Worm (Caenorhabditis elegans): ENCODE data around the gene chil-26.

chil-26 gene

ce11 chrII:9481427-9481826 is 6.6 kb downstream of the chil-26 start:
- TF ChIP-seq pha-4 (tag; optimal IDR thresholded peaks at IDR 0.05) = peak; percentile 73
- TF ChIP-seq ceh-9 (tag; optimal IDR thresholded peaks at IDR 0.05) = no peak
- no peak for TF ChIP-seq ZK546.5 (tag; optimal IDR thresholded peaks at IDR 0.05)
- TF ChIP-seq hmg-11 (tag; optimal IDR thresholded peaks at IDR 0.05) = no peak

ce11 chrII:9482529-9482928 is 7.7 kb downstream of the chil-26 start:
- TF ChIP-seq pqm-1 (tag; optimal IDR thresholded peaks at IDR 0.05) (peak; percentile 33), elt-2 (tag; optimal IDR thresholded peaks at IDR 0.05) (peak; percentile 71), lin-15B (tag; optimal IDR thresholded peaks at IDR 0.05) (no peak), hmg-11 (tag; optimal IDR thresholded peaks at IDR 0.05) (no peak), nhr-28 (tag; optimal IDR thresholded peaks at IDR 0.05) (no peak), nhr-77 (tag; optimal IDR thresholded peaks at IDR 0.05) (no peak)

- peak; percentile 71 for TF ChIP-seq pqm-1 (tag; optimal IDR thresholded peaks at IDR 0.05)
- no peak for TF ChIP-seq sea-2 (GFP tag; optimal IDR thresholded peaks at IDR 0.05)
- peak; percentile 72 for TF ChIP-seq elt-2 (tag; optimal IDR thresholded peaks at IDR 0.05)
- TF ChIP-seq eor-1 (tag; optimal IDR thresholded peaks at IDR 0.05) = no peak
- no peak for TF ChIP-seq daf-12 (tag; optimal IDR thresholded peaks at IDR 0.05)
- peak; percentile 22 for TF ChIP-seq jun-1 (tag; optimal IDR thresholded peaks at IDR 0.05)
- no peak for TF ChIP-seq ceh-16 (tag; optimal IDR thresholded peaks at IDR 0.05)
These were observed 8.5 kb downstream of the chil-26 start for ce11 chrII:9483342-9483741.

ce11 chrII:9485081-9485730 is 10.4 kb downstream of the chil-26 start:
- no peak for TF ChIP-seq egl-5 (tag; optimal IDR thresholded peaks at IDR 0.05)
- TF ChIP-seq elt-2 (tag; optimal IDR thresholded peaks at IDR 0.05) = no peak
- TF ChIP-seq pha-4 (tag; optimal IDR thresholded peaks at IDR 0.05) = peak; percentile 91

ce11 chrII:9487337-9487950 is 12.6 kb downstream of the chil-26 start, which contains the start of gene T19H5.4:
Gene T19H5.4, minus strand, starts transcription at chrII:9487387.
- TF ChIP-seq nhr-25 (tag; optimal IDR thresholded peaks at IDR 0.05) = peak; percentile 11
- TF ChIP-seq snpc-4 (tag; optimal IDR thresholded peaks at IDR 0.05) = no peak
- peak; percentile 16 for TF ChIP-seq ama-1 (optimal IDR thresholded peaks at IDR 0.05)
- TF ChIP-seq lsy-12 (tag; optimal IDR thresholded peaks at IDR 0.05) = peak; percentile 14
- TF ChIP-seq zag-1 (tag; optimal IDR thresholded peaks at IDR 0.05) = no peak
- TF ChIP-seq ceh-9 (tag; optimal IDR thresholded peaks at IDR 0.05) = no peak
- TF ChIP-seq fkh-2 (tag; optimal IDR thresholded peaks at IDR 0.05) = no peak
- peak; percentile 31 for TF ChIP-seq jun-1 (tag; optimal IDR thresholded peaks at IDR 0.05)
- TF ChIP-seq daf-12 (tag; optimal IDR thresholded peaks at IDR 0.05) = no peak
- peak; percentile 82 for TF ChIP-seq elt-2 (tag; optimal IDR thresholded peaks at IDR 0.05)
- TF ChIP-seq sea-2 (GFP tag; optimal IDR thresholded peaks at IDR 0.05) = no peak
- peak in 1 of 3 experiments; percentile 39 for TF ChIP-seq elt-3 (tag; optimal IDR thresholded peaks at IDR 0.05)
- no peak for TF ChIP-seq ceh-16 (tag; optimal IDR thresholded peaks at IDR 0.05)
- TF ChIP-seq nhr-43 (tag; optimal IDR thresholded peaks at IDR 0.05; ENCODE audit: poor library complexity, severe bottlenecking) = peak; percentile 59
- TF ChIP-seq nfya-1 (tag; optimal IDR thresholded peaks at IDR 0.05; ENCODE audit: insufficient read depth) = peak; percentile 78
- TF ChIP-seq ceh-82 (tag; optimal IDR thresholded peaks at IDR 0.05) = no peak
- TF ChIP-seq mdl-1 (tag; optimal IDR thresholded peaks at IDR 0.05) = no peak
- TF ChIP-seq pha-4 (tag; optimal IDR thresholded peaks at IDR 0.05) = peak; percentile 64
- no peak for TF ChIP-seq aly-2 (tag; optimal IDR thresholded peaks at IDR 0.05)
- TF ChIP-seq lin-39 (tag; optimal IDR thresholded peaks at IDR 0.05) = no peak
- TF ChIP-seq unc-39 (tag; optimal IDR thresholded peaks at IDR 0.05) = no peak
- peak; percentile 34 for TF ChIP-seq pqm-1 (tag; optimal IDR thresholded peaks at IDR 0.05)
- TF ChIP-seq ZK546.5 (tag; optimal IDR thresholded peaks at IDR 0.05) = no peak
- TF ChIP-seq tbx-2 (tag; optimal IDR thresholded peaks at IDR 0.05) = peak; percentile 4

ce11 chrII:9489922-9490321 is 15.1 kb downstream of the chil-26 start:
- TF ChIP-seq zag-1 (tag; optimal IDR thresholded peaks at IDR 0.05) (no peak), nhr-77 (tag; optimal IDR thresholded peaks at IDR 0.05) (no peak), ceh-9 (tag; optimal IDR thresholded peaks at IDR 0.05) (no peak), nhr-11 (tag; optimal IDR thresholded peaks at IDR 0.05) (no peak), unc-39 (tag; optimal IDR thresholded peaks at IDR 0.05) (no peak), unc-62 (GFP tag; optimal IDR thresholded peaks at IDR 0.05) (no peak), nhr-76 (tag; optimal IDR thresholded peaks at IDR 0.05) (no peak), ztf-4 (tag; optimal IDR thresholded peaks at IDR 0.05) (no peak), R02D3.7 (tag; optimal IDR thresholded peaks at IDR 0.05) (no peak), ama-1 (optimal IDR thresholded peaks at IDR 0.05) (no peak), fkh-2 (tag; optimal IDR thresholded peaks at IDR 0.05) (no peak), daf-12 (tag; optimal IDR thresholded peaks at IDR 0.05) (no peak)
